Fruit fly (Drosophila melanogaster): ENCODE data around the gene squ.

squ gene

dm6 chr2L:16727578-16728023 is 47.7 kb downstream of the squ start, which contains the start of gene VhaSFD (continued):
- TF ChIP-seq Rfx (GFP tag; IDR thresholded peaks at IDR 0.05) (peak; percentile 59; the same call in 1 of the 2 replicates), Lhr (GFP tag; optimal IDR thresholded peaks at IDR 0.05) (no peak), tup (GFP tag; optimal IDR thresholded peaks at IDR 0.05) (no peak), Gug (GFP tag; IDR thresholded peaks at IDR 0.05) (0 out of 4 replicates have a peak, but pooled peaks have one; percentile 7), CG9215 (GFP tag; IDR thresholded peaks at IDR 0.05) (no peak), Scr (GFP tag; IDR thresholded peaks at IDR 0.05; ENCODE audit: partially characterized antibody) (peak; percentile 49), CG4707 (GFP tag; optimal IDR thresholded peaks at IDR 0.05) (no peak), CG13296 (GFP tag; optimal IDR thresholded peaks at IDR 0.05) (peak; percentile 23), Sox100B (GFP tag; optimal IDR thresholded peaks at IDR 0.05) (no peak), CG2712 (tag; optimal IDR thresholded peaks at IDR 0.05) (peak; percentile 62), CG7963 (GFP tag; IDR thresholded peaks at IDR 0.05; ENCODE audit: partially characterized antibody) (peak; percentile 65), hb (GFP tag; IDR thresholded peaks at IDR 0.05; ENCODE audit: partially characterized antibody) (peak; percentile 50; the same call in 1 of the 3 replicates), nau (GFP tag; optimal IDR thresholded peaks at IDR 0.05) (no peak), Mes4 (GFP tag; optimal IDR thresholded peaks at IDR 0.05) (no peak), CG6689 (GFP tag; IDR thresholded peaks at IDR 0.05) (no peak), CG11696 (GFP tag; IDR thresholded peaks at IDR 0.05) (no peak), Ravus (GFP tag; IDR thresholded peaks at IDR 0.05) (no peak), Bdp1 (GFP tag; optimal IDR thresholded peaks at IDR 0.05) (no peak), HLHmδ (GFP tag; optimal IDR thresholded peaks at IDR 0.05) (peak; percentile 9), NC2β (GFP tag; optimal IDR thresholded peaks at IDR 0.05) (no peak), pfk (GFP tag; optimal IDR thresholded peaks at IDR 0.05) (no peak), exex (tag; optimal IDR thresholded peaks at IDR 0.05) (no peak), shn (GFP tag; optimal IDR thresholded peaks at IDR 0.05) (no peak), CG10366 (GFP tag; IDR thresholded peaks at IDR 0.05) (no peak), pzg (GFP tag; optimal IDR thresholded peaks at IDR 0.05) (peak; percentile 85), CG17612 (GFP tag; IDR thresholded peaks at IDR 0.05) (no peak), maf-S (GFP tag; optimal IDR thresholded peaks at IDR 0.05) (no peak), Meics (GFP tag; optimal IDR thresholded peaks at IDR 0.05) (no peak), CG17359 (tag; optimal IDR thresholded peaks at IDR 0.05) (peak; percentile 16), Hmx (GFP tag; optimal IDR thresholded peaks at IDR 0.05) (no peak), chif (GFP tag; optimal IDR thresholded peaks at IDR 0.05) (no peak), wdn (GFP tag; IDR thresholded peaks at IDR 0.05) (no peak), CG14860 (GFP tag; IDR thresholded peaks at IDR 0.05; ENCODE audit: partially characterized antibody) (peak; percentile 47; the same call in 2 of the 3 replicates), Doc2 (GFP tag; IDR thresholded peaks at IDR 0.05) (no peak), bsh (GFP tag; optimal IDR thresholded peaks at IDR 0.05) (no peak), CG9437 (GFP tag; optimal IDR thresholded peaks at IDR 0.05) (no peak), HmgD (GFP tag; optimal IDR thresholded peaks at IDR 0.05) (no peak), Aef1 (GFP tag; IDR thresholded peaks at IDR 0.05) (no peak), CG10462 (GFP tag; optimal IDR thresholded peaks at IDR 0.05) (no peak), CG30403 (GFP tag; optimal IDR thresholded peaks at IDR 0.05) (peak; percentile 39), rib (GFP tag; IDR thresholded peaks at IDR 0.05) (peak; percentile 70), ap (GFP tag; IDR thresholded peaks at IDR 0.05) (no peak), CG12155 (GFP tag; optimal IDR thresholded peaks at IDR 0.05) (no peak), CG1603 (tag; optimal IDR thresholded peaks at IDR 0.05) (peak; percentile 48), abd-A (tag; optimal IDR thresholded peaks at IDR 0.05) (no peak), Eip74EF (GFP tag; optimal IDR thresholded peaks at IDR 0.05) (peak in 1 of 2 experiments; percentile 28), tap (tag; optimal IDR thresholded peaks at IDR 0.05) (no peak), row (GFP tag; IDR thresholded peaks at IDR 0.05) (peak; percentile 42; the same call in 1 of the 3 replicates), Hr78 (GFP tag; optimal IDR thresholded peaks at IDR 0.05) (no peak), chinmo (GFP tag; IDR thresholded peaks at IDR 0.05; ENCODE audit: partially characterized antibody) (peak; percentile 80; the same call in 3 of the 4 replicates)

Measured in whole organism, embryonic.